Worm (Caenorhabditis elegans): Measurements from ENCODE around the gene rdy-2.

ce11 chrV:13621720-13622119, 20.9 kb upstream of the rdy-2 start, which contains the start of gene F53F4.16:
- TF ChIP-seq nhr-25 (tag; optimal IDR thresholded peaks at IDR 0.05) (no peak), elt-3 (tag; optimal IDR thresholded peaks at IDR 0.05) (no peak), fos-1 (tag; optimal IDR thresholded peaks at IDR 0.05) (no peak), pqm-1 (tag; optimal IDR thresholded peaks at IDR 0.05) (no peak), jun-1 (tag; optimal IDR thresholded peaks at IDR 0.05) (no peak), lin-39 (tag; optimal IDR thresholded peaks at IDR 0.05) (no peak), ztf-4 (tag; optimal IDR thresholded peaks at IDR 0.05) (no peak), sea-2 (GFP tag; optimal IDR thresholded peaks at IDR 0.05) (no peak), ceh-82 (tag; optimal IDR thresholded peaks at IDR 0.05) (no peak), nhr-12 (tag; optimal IDR thresholded peaks at IDR 0.05) (no peak), snpc-4 (tag; optimal IDR thresholded peaks at IDR 0.05) (no peak)

Measured in whole organism, L3 larva.